Worm (Caenorhabditis elegans) whole organism, L4 larva: ENCODE results near the gene F54F7.14.
A peak's percentile ranks its signal among the peaks of the same experiment; 100 is the strongest.

Experiments
- F49E8.2 ChIP-seq: sonication (generic microtip); optimal IDR thresholded peaks from 2 replicates; lab custom pipeline; 2016; ENCODE audit warnings: missing compliant biosample characterization, mild to moderate bottlenecking, missing genetic modification characterization, borderline replicate concordance
- R02D3.7 ChIP-seq: fragments of 150-350 bp; sonication (generic microtip); optimal IDR thresholded peaks from 3 replicates; lab custom pipeline; 2014; ENCODE audit warnings: missing biosample characterization, missing genetic modification characterization
- T20F7.1 ChIP-seq: fragments of 200-800 bp; sonication (Bioruptor generic); optimal IDR thresholded peaks from 2 replicates; lab custom pipeline; 2018; ENCODE audit warnings: mild to moderate bottlenecking, missing genetic modification characterization, missing compliant biosample characterization
- Y105C5A.15 ChIP-seq: fragments of 200-800 bp; sonication (Bioruptor generic); IDR thresholded peaks from 2 replicates; pipeline ENCODE4 v1.3.6; 2022; ENCODE audit warnings: missing genetic modification characterization, missing compliant biosample characterization
- Y5F2A.4 ChIP-seq: fragments of 200-800 bp; sonication (Bioruptor generic); optimal IDR thresholded peaks from 2 replicates; lab custom pipeline; 2018; ENCODE audit warnings: mild to moderate bottlenecking, missing genetic modification characterization, missing compliant biosample characterization
- aha-1 ChIP-seq: fragments of 150-350 bp; peaks from one replicate; lab custom pipeline; 2014; ENCODE audit warnings: missing biosample characterization, missing genetic modification characterization
- aly-2 ChIP-seq: sonication (generic microtip); optimal IDR thresholded peaks from 2 replicates; lab custom pipeline; 2018; ENCODE audit warnings: missing biosample characterization, missing genetic modification characterization
- ama-1 ChIP-seq: fragments of 150-350 bp; optimal IDR thresholded peaks from 2 replicates; lab custom pipeline; 2014; ENCODE audit warnings: inconsistent platforms, mixed read lengths
- arid-1 ChIP-seq: fragments of 200-800 bp; sonication (Bioruptor generic); conservative IDR thresholded peaks from 2 replicates; pipeline ENCODE4 v1.3.6; 2022; ENCODE audit warnings: missing genetic modification reagents, missing genetic modification characterization, missing compliant biosample characterization
- attf-4 ChIP-seq: sonication (generic microtip); optimal IDR thresholded peaks from 3 replicates; lab custom pipeline; 2017; ENCODE audit warnings: missing biosample characterization, missing genetic modification characterization
- ceh-20 ChIP-seq: fragments of 200-800 bp; sonication (Bioruptor generic); IDR thresholded peaks from 2 replicates; pipeline ENCODE4 v1.3.6; 2022; ENCODE audit warnings: missing genetic modification reagents, missing genetic modification characterization, missing compliant biosample characterization
- ceh-32 ChIP-seq: sonication (generic microtip); optimal IDR thresholded peaks from 2 replicates; lab custom pipeline; 2016; ENCODE audit warnings: mild to moderate bottlenecking, missing genetic modification characterization, missing compliant biosample characterization; ENCODE audit not compliant: poor library complexity
- ceh-62 ChIP-seq: sonication (generic microtip); optimal IDR thresholded peaks from 2 replicates; lab custom pipeline; 2017; ENCODE audit warnings: missing biosample characterization, missing genetic modification characterization
- ces-1 ChIP-seq: fragments of 150-350 bp; sonication (generic microtip); optimal IDR thresholded peaks from 4 replicates; lab custom pipeline; 2014; ENCODE audit warnings: missing biosample characterization, missing genetic modification reagents, missing genetic modification characterization
- ctbp-1 ChIP-seq: fragments of 200-800 bp; sonication (Bioruptor generic); IDR thresholded peaks from 2 replicates; pipeline ENCODE4 v1.3.6; 2022; ENCODE audit warnings: missing genetic modification reagents, missing genetic modification characterization, missing compliant biosample characterization
- daf-8 ChIP-seq: fragments of 200-800 bp; sonication (Bioruptor generic); IDR thresholded peaks from 2 replicates; pipeline ENCODE4 v1.3.6; 2022; ENCODE audit warnings: missing genetic modification characterization, missing compliant biosample characterization
- duxl-1 ChIP-seq: sonication (generic microtip); optimal IDR thresholded peaks from 2 replicates; lab custom pipeline; 2016; ENCODE audit warnings: mild to moderate bottlenecking, missing genetic modification characterization, moderate library complexity, missing compliant biosample characterization; ENCODE audit not compliant: poor library complexity
- dve-1 ChIP-seq: sonication (generic microtip); optimal IDR thresholded peaks from 2 replicates; lab custom pipeline; 2017; ENCODE audit warnings: antibody characterized with exemption, mild to moderate bottlenecking, missing genetic modification characterization, missing compliant biosample characterization; ENCODE audit not compliant: insufficient read depth
- egl-27 ChIP-seq: sonication (generic microtip); optimal IDR thresholded peaks from 3 replicates; lab custom pipeline; 2017; ENCODE audit warnings: missing biosample characterization, missing genetic modification reagents, missing genetic modification characterization
- fkh-10 ChIP-seq: fragments of 150-350 bp; optimal IDR thresholded peaks from 2 replicates; lab custom pipeline; 2014; ENCODE audit warnings: missing biosample characterization, missing genetic modification reagents, missing genetic modification characterization
- fos-1 ChIP-seq: fragments of 150-350 bp; optimal IDR thresholded peaks from 2 replicates; lab custom pipeline; 2014; ENCODE audit warnings: missing biosample characterization, missing genetic modification characterization
- hlh-11 ChIP-seq: fragments of 200-800 bp; sonication (Bioruptor generic); optimal IDR thresholded peaks from 2 replicates; lab custom pipeline; 2018; ENCODE audit warnings: mild to moderate bottlenecking, missing genetic modification characterization, missing compliant biosample characterization
- jun-1 ChIP-seq: fragments of 150-350 bp; optimal IDR thresholded peaks from 2 replicates; lab custom pipeline; 2014; ENCODE audit warnings: missing biosample characterization, missing genetic modification reagents, missing genetic modification characterization
- lin-13 ChIP-seq: fragments of 150-350 bp; optimal IDR thresholded peaks from 2 replicates; lab custom pipeline; 2014; ENCODE audit warnings: missing biosample characterization, missing genetic modification reagents, missing genetic modification characterization
- lin-15B ChIP-seq: fragments of 150-350 bp; sonication (generic microtip); optimal IDR thresholded peaks from 3 replicates; lab custom pipeline; 2014; ENCODE audit warnings: missing biosample characterization, missing genetic modification characterization
- lin-39 ChIP-seq: fragments of 150-350 bp; optimal IDR thresholded peaks from 2 replicates; lab custom pipeline; 2014; ENCODE audit warnings: missing biosample characterization, missing genetic modification reagents, missing genetic modification characterization
- lir-3 ChIP-seq: sonication (generic microtip); optimal IDR thresholded peaks from 2 replicates; lab custom pipeline; 2016; ENCODE audit warnings: mild to moderate bottlenecking, missing genetic modification characterization, missing compliant biosample characterization
- madf-5 ChIP-seq, 2 experiments: fragments of 200-800 bp; sonication (Bioruptor generic); IDR thresholded peaks; 2 replicates each; pipeline ENCODE4 v1.3.6; 2022; ENCODE audit warnings: missing compliant biosample characterization in 2 of 2, missing genetic modification characterization in 2 of 2
- madf-9 ChIP-seq: fragments of 200-800 bp; sonication (Bioruptor generic); conservative IDR thresholded peaks from 2 replicates; pipeline ENCODE4 v1.3.6; 2022; ENCODE audit warnings: missing genetic modification reagents, missing genetic modification characterization, missing compliant biosample characterization
- mdt-29 ChIP-seq: fragments of 200-800 bp; sonication (Bioruptor generic); IDR thresholded peaks from 2 replicates; pipeline ENCODE4 v1.3.6; 2022; ENCODE audit warnings: missing genetic modification reagents, missing genetic modification characterization, missing compliant biosample characterization
- mep-1 ChIP-seq: fragments of 150-350 bp; sonication (generic microtip); optimal IDR thresholded peaks from 3 replicates; lab custom pipeline; 2014; ENCODE audit warnings: missing biosample characterization, missing genetic modification characterization
- mxl-2 ChIP-seq: fragments of 200-800 bp; sonication (Bioruptor generic); conservative IDR thresholded peaks from 2 replicates; pipeline ENCODE4 v1.3.6; 2022; ENCODE audit warnings: missing genetic modification reagents, missing genetic modification characterization, missing compliant biosample characterization
- mxl-3 ChIP-seq: fragments of 200-800 bp; sonication (Bioruptor generic); optimal IDR thresholded peaks from 2 replicates; lab custom pipeline; 2018; ENCODE audit warnings: mild to moderate bottlenecking, missing genetic modification characterization, missing compliant biosample characterization
- nhr-10 ChIP-seq: fragments of 150-350 bp; optimal IDR thresholded peaks from 2 replicates; lab custom pipeline; 2014; ENCODE audit warnings: missing biosample characterization, missing genetic modification characterization
- nhr-102 ChIP-seq: sonication (generic microtip); optimal IDR thresholded peaks from 2 replicates; lab custom pipeline; 2016; ENCODE audit warnings: mild to moderate bottlenecking, missing genetic modification characterization, moderate library complexity, missing compliant biosample characterization
- nhr-11 ChIP-seq: fragments of 150-350 bp; optimal IDR thresholded peaks from 2 replicates; lab custom pipeline; 2014; ENCODE audit warnings: missing biosample characterization, missing genetic modification characterization
- nhr-111 ChIP-seq: fragments of 200-800 bp; sonication (Bioruptor generic); optimal IDR thresholded peaks from 2 replicates; lab custom pipeline; 2018; ENCODE audit warnings: mild to moderate bottlenecking, missing genetic modification characterization, missing compliant biosample characterization
- nhr-237 ChIP-seq: sonication (generic microtip); optimal IDR thresholded peaks from 2 replicates; lab custom pipeline; 2017; ENCODE audit warnings: missing biosample characterization, missing genetic modification characterization
- nhr-25 ChIP-seq: sonication (generic microtip); optimal IDR thresholded peaks from 2 replicates; lab custom pipeline; 2017; ENCODE audit warnings: missing genetic modification characterization, mild to moderate bottlenecking, missing compliant biosample characterization, antibody characterized with exemption, moderate library complexity, borderline replicate concordance; ENCODE audit not compliant: insufficient read depth
- nhr-41 ChIP-seq: fragments of 200-800 bp; sonication (Bioruptor generic); IDR thresholded peaks from 2 replicates; pipeline ENCODE4 v1.3.6; 2022; ENCODE audit warnings: missing genetic modification reagents, missing genetic modification characterization, missing compliant biosample characterization
- pqm-1 ChIP-seq: sonication (generic microtip); optimal IDR thresholded peaks from 2 replicates; lab custom pipeline; 2017; ENCODE audit warnings: missing biosample characterization, missing genetic modification characterization
- rbr-2 ChIP-seq: sonication (generic microtip); optimal IDR thresholded peaks from 2 replicates; lab custom pipeline; 2016; ENCODE audit warnings: missing genotype, missing genetic modification characterization, missing compliant biosample characterization
- saeg-2 ChIP-seq: fragments of 200-800 bp; sonication (Bioruptor generic); IDR thresholded peaks from 2 replicates; pipeline ENCODE4 v1.3.6; 2022; ENCODE audit warnings: missing genetic modification reagents, missing genetic modification characterization, missing compliant biosample characterization
- sdz-12 ChIP-seq: fragments of 200-800 bp; sonication (Bioruptor generic); optimal IDR thresholded peaks from 2 replicates; lab custom pipeline; 2018; ENCODE audit warnings: mild to moderate bottlenecking, missing genetic modification characterization, missing compliant biosample characterization
- spr-1 ChIP-seq: sonication (generic microtip); optimal IDR thresholded peaks from 2 replicates; lab custom pipeline; 2016; ENCODE audit warnings: mild to moderate bottlenecking, missing genetic modification characterization, missing compliant biosample characterization
- spr-3 ChIP-seq: fragments of 200-800 bp; sonication (Bioruptor generic); optimal IDR thresholded peaks from 2 replicates; lab custom pipeline; 2018; ENCODE audit warnings: mild to moderate bottlenecking, missing genetic modification characterization, missing compliant biosample characterization
- tag-97 ChIP-seq: fragments of 200-800 bp; sonication (Bioruptor generic); IDR thresholded peaks from 2 replicates; pipeline ENCODE4 v1.3.6; 2022; ENCODE audit warnings: missing genetic modification characterization, missing compliant biosample characterization
- unc-130 ChIP-seq: sonication (generic microtip); optimal IDR thresholded peaks from 2 replicates; lab custom pipeline; 2016; ENCODE audit warnings: missing genetic modification reagents, missing genetic modification characterization, missing compliant biosample characterization
- unc-39 ChIP-seq: sonication (generic microtip); optimal IDR thresholded peaks from 2 replicates; lab custom pipeline; 2017; ENCODE audit warnings: missing biosample characterization, missing genetic modification characterization
- vab-7 ChIP-seq: fragments of 200-800 bp; sonication (Bioruptor generic); IDR thresholded peaks from 2 replicates; pipeline ENCODE4 v1.3.6; 2022; ENCODE audit warnings: missing genetic modification reagents, missing genetic modification characterization, missing compliant biosample characterization
- zag-1 ChIP-seq: fragments of 150-350 bp; optimal IDR thresholded peaks from 2 replicates; lab custom pipeline; 2014; ENCODE audit warnings: missing biosample characterization, missing genetic modification characterization
- zip-2 ChIP-seq: fragments of 150-350 bp; optimal IDR thresholded peaks from 2 replicates; lab custom pipeline; 2014; ENCODE audit warnings: missing biosample characterization, missing genetic modification characterization
- ztf-7 ChIP-seq: fragments of 150-350 bp; optimal IDR thresholded peaks from 2 replicates; lab custom pipeline; 2014; ENCODE audit warnings: missing biosample characterization, missing genetic modification characterization

Gene F54F7.14

ce11 chrX:11872210-11872609 lies 21.5 kb downstream of the F54F7.14 start (continued):
- no peak for TF ChIP-seq egl-27 (tag; lab: Kevin White, UChicago)
- TF ChIP-seq arid-1, result peak; percentile 63
- TF ChIP-seq ceh-20 (GFP tag; lab: Robert Waterston, UW), result no peak
- TF ChIP-seq tag-97 (GFP tag; lab: Robert Waterston, UW), result no peak
- no peak for TF ChIP-seq mep-1 (tag; lab: Kevin White, UChicago)
- TF ChIP-seq nhr-111 (GFP tag; lab: Kevin White, UChicago), result peak; percentile 27
- no peak for TF ChIP-seq jun-1
- TF ChIP-seq zag-1, result no peak
- no peak for TF ChIP-seq Y105C5A.15 (GFP tag; lab: Robert Waterston, UW)
- no peak for TF ChIP-seq nhr-237 (tag; lab: Kevin White, UChicago)
- TF ChIP-seq nhr-25, result no peak
- no peak for TF ChIP-seq pqm-1
- no peak for TF ChIP-seq sdz-12 (GFP tag; lab: Kevin White, UChicago)
- no peak for TF ChIP-seq unc-130 (GFP tag; lab: Kevin White, UChicago)
- TF ChIP-seq mdt-29 (GFP tag; lab: Robert Waterston, UW), result peak; percentile 71; the same call in 1 of the 2 replicates
- no peak for TF ChIP-seq fos-1 (tag; lab: Kevin White, UChicago)
- no peak for TF ChIP-seq nhr-102 (tag; lab: Kevin White, UChicago)
- TF ChIP-seq unc-39 (tag; lab: Kevin White, UChicago), result no peak
- peak; percentile 61; the same call in 1 of the 2 replicates for TF ChIP-seq ctbp-1 (GFP tag; lab: Robert Waterston, UW)
- TF ChIP-seq nhr-41 (GFP tag; lab: Robert Waterston, UW), result peak; percentile 32; the same call in 1 of the 2 replicates
- peak in 1 of 2 experiments; percentile 80; a peak in 1 of 4 replicates for TF ChIP-seq madf-5 (GFP tag; IDR thresholded peaks at IDR 0.05; lab: Robert Waterston, UW)
- no peak for TF ChIP-seq nhr-11 (tag; lab: Kevin White, UChicago)
- TF ChIP-seq ama-1 (lab: Kevin White, UChicago), result no peak
- TF ChIP-seq ces-1 (GFP tag; lab: Kevin White, UChicago), result no peak
- no peak for TF ChIP-seq duxl-1
- TF ChIP-seq spr-1 (tag; lab: Kevin White, UChicago), result no peak
- no peak for TF ChIP-seq T20F7.1 (GFP tag; lab: Kevin White, UChicago)
- peak; percentile 71 for TF ChIP-seq vab-7 (GFP tag; lab: Robert Waterston, UW)
- no peak for TF ChIP-seq ceh-32 (tag; lab: Kevin White, UChicago)
- TF ChIP-seq zip-2 (tag; lab: Kevin White, UChicago), result no peak
- TF ChIP-seq aha-1 (tag; lab: Kevin White, UChicago), result no peak
- no peak for TF ChIP-seq ceh-62 (tag; lab: Kevin White, UChicago)
- TF ChIP-seq rbr-2 (tag; lab: Kevin White, UChicago), result no peak
- TF ChIP-seq ztf-7 (tag; lab: Kevin White, UChicago), result no peak
- TF ChIP-seq lir-3 (tag; lab: Kevin White, UChicago), result no peak
- TF ChIP-seq fkh-10 (GFP tag; lab: Kevin White, UChicago), result no peak
- no peak for TF ChIP-seq mxl-2
- no peak for TF ChIP-seq saeg-2 (GFP tag; lab: Robert Waterston, UW)
- no peak for TF ChIP-seq lin-13 (GFP tag; lab: Kevin White, UChicago)
- TF ChIP-seq lin-39 (tag; lab: Kevin White, UChicago), result no peak
- TF ChIP-seq mxl-3 (GFP tag; lab: Kevin White, UChicago), result peak; percentile 31
- TF ChIP-seq attf-4 (tag; lab: Kevin White, UChicago), result no peak
- no peak for TF ChIP-seq daf-8 (GFP tag; lab: Robert Waterston, UW)
- TF ChIP-seq R02D3.7 (tag; lab: Kevin White, UChicago), result no peak
- peak; percentile 19 for TF ChIP-seq hlh-11
- TF ChIP-seq dve-1 (tag; lab: Kevin White, UChicago), result no peak
- TF ChIP-seq aly-2 (tag; lab: Kevin White, UChicago), result no peak
- TF ChIP-seq nhr-10 (tag; lab: Kevin White, UChicago), result no peak
- TF ChIP-seq lin-15B (tag; lab: Kevin White, UChicago), result no peak
- no peak for TF ChIP-seq F49E8.2
- TF ChIP-seq madf-9, result 0 out of 2 replicates have a peak, but pooled peaks have one; percentile 29
- TF ChIP-seq Y5F2A.4 (GFP tag; lab: Kevin White, UChicago), result no peak
- TF ChIP-seq spr-3 (GFP tag; lab: Kevin White, UChicago), result peak; percentile 6
